Worm (Caenorhabditis elegans): ENCODE measurements around the gene Y116A8B.1.

DNA sequence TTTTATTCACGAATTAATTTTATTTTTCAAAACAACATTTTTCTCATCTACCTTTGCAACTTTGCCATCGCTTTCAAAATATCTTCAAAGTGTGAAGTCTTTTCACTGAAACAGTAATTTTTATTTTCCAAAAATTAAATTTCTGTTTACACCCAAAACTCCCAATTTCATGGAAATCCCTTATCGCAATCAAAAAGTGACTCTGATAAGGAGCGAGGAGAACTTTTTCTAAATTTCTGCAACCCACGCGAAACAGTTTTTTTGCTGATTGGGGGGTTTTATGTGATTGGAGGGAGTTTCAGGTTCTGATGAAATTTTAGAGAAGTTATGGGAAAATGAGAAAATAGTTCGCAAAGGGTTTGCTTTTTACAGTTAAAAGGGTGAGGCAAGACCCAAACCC, 36.6 kb upstream of the Y116A8B.1 start:
- TF ChIP-seq fos-1 (tag; optimal IDR thresholded peaks at IDR 0.05) (no peak), nhr-28 (tag; optimal IDR thresholded peaks at IDR 0.05) (no peak), nhr-76 (tag; optimal IDR thresholded peaks at IDR 0.05) (no peak), elt-3 (tag; optimal IDR thresholded peaks at IDR 0.05) (no peak), unc-62 (GFP tag; optimal IDR thresholded peaks at IDR 0.05) (no peak), ztf-4 (tag; optimal IDR thresholded peaks at IDR 0.05) (no peak), nhr-12 (tag; optimal IDR thresholded peaks at IDR 0.05) (no peak)
